Worm (Caenorhabditis elegans): ENCODE measurements around the gene pqn-65.

ce11 chrX:4607300-4607699 is 12.1 kb downstream of the pqn-65 start:
- TF ChIP-seq egl-18 (GFP tag; IDR thresholded peaks at IDR 0.05), result no peak
- no peak for TF ChIP-seq dpff-1 (tag; optimal IDR thresholded peaks at IDR 0.05)
- peak; percentile 72; the same call in 1 of the 2 replicates for TF ChIP-seq lin-26 (GFP tag; IDR thresholded peaks at IDR 0.05)
- TF ChIP-seq ama-1 (optimal IDR thresholded peaks at IDR 0.05), result no peak
- TF ChIP-seq ama-1 (GFP tag; optimal IDR thresholded peaks at IDR 0.05), result no peak
- TF ChIP-seq mel-28 (tag; optimal IDR thresholded peaks at IDR 0.05; ENCODE audit: borderline replicate concordance), result no peak
- no peak for TF ChIP-seq lag-1 (GFP tag; IDR thresholded peaks at IDR 0.05)
- no peak for TF ChIP-seq pha-4 (tag; optimal IDR thresholded peaks at IDR 0.05)
- TF ChIP-seq F49E8.2 (tag; optimal IDR thresholded peaks at IDR 0.05; ENCODE audit: insufficient read depth), result no peak
- TF ChIP-seq D2030.7 (GFP tag; IDR thresholded peaks at IDR 0.05), result no peak
- TF ChIP-seq nhr-90 (tag; optimal IDR thresholded peaks at IDR 0.05), result no peak
- no peak for TF ChIP-seq snpc-4 (GFP tag; optimal IDR thresholded peaks at IDR 0.05)
- peak in 1 of 4 experiments; percentile 48 for TF ChIP-seq snpc-4 (tag; optimal IDR thresholded peaks at IDR 0.05)
- no peak for TF ChIP-seq F22D6.2 (tag; optimal IDR thresholded peaks at IDR 0.05)
- TF ChIP-seq bed-1 (GFP tag; IDR thresholded peaks at IDR 0.05), result no peak
- no peak for TF ChIP-seq ztf-25 (GFP tag; IDR thresholded peaks at IDR 0.05)
